Worm (Caenorhabditis elegans) whole organism, mixed stage, embryonic: ENCODE data around the gene B0272.4.

Experiments used
- ceh-39 ChIP-seq: fragments of 150-350 bp; optimal IDR thresholded peaks from 2 replicates; lab custom pipeline; 2014; ENCODE audit warnings: missing biosample characterization, missing genetic modification characterization
- elt-1 ChIP-seq: sonication (generic microtip); optimal IDR thresholded peaks from 2 replicates; lab custom pipeline; 2017; ENCODE audit warnings: missing genetic modification characterization, mild to moderate bottlenecking, missing compliant biosample characterization, antibody characterized with exemption, moderate library complexity, borderline replicate concordance; ENCODE audit not compliant: insufficient read depth
- lsy-2 ChIP-seq: fragments of 150-350 bp; optimal IDR thresholded peaks from 2 replicates; lab custom pipeline; 2014; ENCODE audit warnings: missing biosample characterization, missing genetic modification characterization
- mab-5 ChIP-seq: fragments of 150-350 bp; optimal IDR thresholded peaks from 2 replicates; lab custom pipeline; 2014; ENCODE audit warnings: missing biosample characterization, missing genetic modification characterization
- mep-1 ChIP-seq: fragments of 150-350 bp; optimal IDR thresholded peaks from 2 replicates; lab custom pipeline; 2017; ENCODE audit warnings: missing biosample characterization, missing genetic modification reagents, missing genetic modification characterization, inconsistent platforms
- nhr-12 ChIP-seq: fragments of 150-350 bp; optimal IDR thresholded peaks from 2 replicates; lab custom pipeline; 2014; ENCODE audit warnings: missing biosample characterization, missing genetic modification characterization
- nhr-2 ChIP-seq: fragments of 150-350 bp; optimal IDR thresholded peaks from 2 replicates; lab custom pipeline; 2014; ENCODE audit warnings: missing biosample characterization, missing genetic modification characterization
- nhr-237 ChIP-seq: fragments of 150-350 bp; optimal IDR thresholded peaks from 2 replicates; lab custom pipeline; 2014; ENCODE audit warnings: missing biosample characterization, missing genetic modification characterization
- nhr-76 ChIP-seq: sonication (generic microtip); optimal IDR thresholded peaks from 2 replicates; lab custom pipeline; 2017; ENCODE audit warnings: missing biosample characterization, missing genetic modification characterization
- pha-4 ChIP-seq: fragments of 150-350 bp; optimal IDR thresholded peaks from 2 replicates; lab custom pipeline; 2018; ENCODE audit warnings: missing biosample characterization, missing genetic modification reagents, missing genetic modification characterization
- snpc-4 ChIP-seq: fragments of 150-350 bp; optimal IDR thresholded peaks from 2 replicates; lab custom pipeline; 2014; ENCODE audit warnings: missing biosample characterization, missing genetic modification characterization
- unc-120 ChIP-seq: sonication (generic microtip); optimal IDR thresholded peaks from 2 replicates; lab custom pipeline; 2017; ENCODE audit warnings: missing genetic modification characterization, missing compliant biosample characterization; ENCODE audit not compliant: poor library complexity, severe bottlenecking
- unc-62 ChIP-seq: fragments of 150-350 bp; optimal IDR thresholded peaks from 2 replicates; lab custom pipeline; 2014; ENCODE audit warnings: missing biosample characterization, missing genetic modification reagents, missing genetic modification characterization
- ztf-11 ChIP-seq: fragments of 150-350 bp; optimal IDR thresholded peaks from 2 replicates; lab custom pipeline; 2014; ENCODE audit warnings: missing biosample characterization, missing genetic modification characterization

ce11 chrX:9391345-9391744, 36.9 kb upstream of the B0272.4 start, which contains the start of gene C23F12.3:
- TF ChIP-seq ztf-11 (tag; lab: Kevin White, UChicago) (no peak), ceh-39 (tag; lab: Kevin White, UChicago) (no peak), nhr-2 (tag; lab: Kevin White, UChicago) (no peak), mep-1 (tag; lab: Kevin White, UChicago) (no peak), snpc-4 (tag; lab: Kevin White, UChicago) (no peak), elt-1 (no peak), nhr-76 (no peak), unc-62 (GFP tag; lab: Kevin White, UChicago) (no peak), nhr-237 (tag; lab: Kevin White, UChicago) (no peak), nhr-12 (tag; lab: Kevin White, UChicago) (no peak), unc-120 (tag; lab: Kevin White, UChicago) (no peak), pha-4 (no peak), mab-5 (tag; lab: Kevin White, UChicago) (no peak), lsy-2 (no peak)
